Fruit fly (Drosophila melanogaster): ENCODE data around the gene dmrt99B.

The dmrt99B gene

dm6 chr3R:29736678-29737093, 44.3 kb downstream of the dmrt99B start, which contains the start of the genes CG7601 and CIA30:
Gene CG7601, minus strand, starts transcription at chr3R:29736745.
Gene CIA30, plus strand, starts transcription at chr3R:29736965.
- TF ChIP-seq phol (tag; optimal IDR thresholded peaks at IDR 0.05) (peak; percentile 98), Dref (GFP tag; IDR thresholded peaks at IDR 0.05) (peak; percentile 61), Mad (GFP tag; optimal IDR thresholded peaks at IDR 0.05) (peak; percentile 97), Jarid2 (GFP tag; optimal IDR thresholded peaks at IDR 0.05) (no peak), Lhr (GFP tag; optimal IDR thresholded peaks at IDR 0.05) (peak; percentile 89), CG12104 (GFP tag; optimal IDR thresholded peaks at IDR 0.05) (peak; percentile 98), repo (GFP tag; optimal IDR thresholded peaks at IDR 0.05) (peak; percentile 99), lov (optimal IDR thresholded peaks at IDR 0.05) (no peak), lov (GFP tag; IDR thresholded peaks at IDR 0.05) (peak; percentile 100), ac (GFP tag; optimal IDR thresholded peaks at IDR 0.05) (peak; percentile 78), CG11504 (tag; optimal IDR thresholded peaks at IDR 0.05) (peak; percentile 97), CG15269 (tag; optimal IDR thresholded peaks at IDR 0.05) (peak; percentile 97), CG31365 (tag; optimal IDR thresholded peaks at IDR 0.05) (peak; percentile 94), Atf-2 (GFP tag; optimal IDR thresholded peaks at IDR 0.05) (peak; percentile 98), CG4707 (GFP tag; optimal IDR thresholded peaks at IDR 0.05) (peak; percentile 84), Dll (GFP tag; IDR thresholded peaks at IDR 0.05; ENCODE audit: partially characterized antibody) (peak; percentile 52; the same call in 2 of the 4 replicates), Adf1 (GFP tag; IDR thresholded peaks at IDR 0.05) (peak; percentile 93), Dip2 (GFP tag; IDR thresholded peaks at IDR 0.05) (peak; percentile 85), Camta (GFP tag; optimal IDR thresholded peaks at IDR 0.05) (peak; percentile 99), nom (GFP tag; optimal IDR thresholded peaks at IDR 0.05) (peak; percentile 97), CG2875 (GFP tag; optimal IDR thresholded peaks at IDR 0.05) (peak; percentile 92), Hr51 (GFP tag; optimal IDR thresholded peaks at IDR 0.05) (peak; percentile 95 to 98), Kr (GFP tag; optimal IDR thresholded peaks at IDR 0.05) (peak; percentile 47), CG17802 (tag; optimal IDR thresholded peaks at IDR 0.05) (peak; percentile 91), sob (GFP tag; IDR thresholded peaks at IDR 0.05) (peak; percentile 100), CG43689 (GFP tag; IDR thresholded peaks at IDR 0.05) (peak; percentile 100), CG6175 (GFP tag; IDR thresholded peaks at IDR 0.05) (peak; percentile 100), HmgZ (tag; optimal IDR thresholded peaks at IDR 0.05) (peak; percentile 98), Ets97D (GFP tag; optimal IDR thresholded peaks at IDR 0.05) (peak; percentile 97), CoRest (tag; optimal IDR thresholded peaks at IDR 0.05) (peak; percentile 98), dimm (GFP tag; IDR thresholded peaks at IDR 0.05) (peak; percentile 100), corto (GFP tag; optimal IDR thresholded peaks at IDR 0.05) (peak; percentile 88), CG9876 (GFP tag; optimal IDR thresholded peaks at IDR 0.05) (peak; percentile 99), lab (GFP tag; optimal IDR thresholded peaks at IDR 0.05) (peak; percentile 99), PHDP (tag; optimal IDR thresholded peaks at IDR 0.05) (peak; percentile 96), CG1529 (GFP tag; optimal IDR thresholded peaks at IDR 0.05) (peak; percentile 92), unc-4 (GFP tag; IDR thresholded peaks at IDR 0.05; ENCODE audit: partially characterized antibody) (peak; percentile 35; the same call in 1 of the 2 replicates), Ssrp (tag; optimal IDR thresholded peaks at IDR 0.05) (peak; percentile 96), h (optimal IDR thresholded peaks at IDR 0.05) (no peak), tio (GFP tag; optimal IDR thresholded peaks at IDR 0.05) (peak; percentile 96), CG33213 (GFP tag; optimal IDR thresholded peaks at IDR 0.05) (peak; percentile 99), sisA (GFP tag; IDR thresholded peaks at IDR 0.05) (peak; percentile 100), Dad (GFP tag; optimal IDR thresholded peaks at IDR 0.05) (peak; percentile 98), rib (GFP tag; IDR thresholded peaks at IDR 0.05) (peak; percentile 99), Mrtf (GFP tag; IDR thresholded peaks at IDR 0.05) (peak; percentile 100), CG30431 (GFP tag; optimal IDR thresholded peaks at IDR 0.05) (peak; percentile 95), CG10431 (GFP tag; optimal IDR thresholded peaks at IDR 0.05) (no peak), BEAF-32 (GFP tag; optimal IDR thresholded peaks at IDR 0.05) (peak; percentile 29), mld (GFP tag; IDR thresholded peaks at IDR 0.05; ENCODE audit: partially characterized antibody) (no peak), Fer3 (tag; optimal IDR thresholded peaks at IDR 0.05) (peak; percentile 99)

Measured in whole organism, embryonic.